Fruit fly (Drosophila melanogaster) whole organism, pupa: Measurements from ENCODE around the gene Glt.

ENCODE experiments used
- CG10348 ChIP-seq: fragments of 200-800 bp; sonication (Bioruptor generic); IDR thresholded peaks from 2 replicates; pipeline ENCODE4 v1.3.6; 2022; ENCODE audit warnings: missing biosample characterization, missing genetic modification characterization
- CG12605 ChIP-seq: fragments of 200-800 bp; sonication (Bioruptor generic); IDR thresholded peaks from 2 replicates; pipeline ENCODE4 v1.3.6; 2022; ENCODE audit warnings: missing biosample characterization, missing genetic modification characterization
- CG13204 ChIP-seq: fragments of 200-800 bp; sonication (Bioruptor generic); optimal IDR thresholded peaks from 2 replicates; lab custom pipeline; 2018; ENCODE audit warnings: missing biosample characterization, mild to moderate bottlenecking, missing genetic modification characterization, moderate library complexity
- CG14655 ChIP-seq: fragments of 200-800 bp; sonication (Bioruptor generic); optimal IDR thresholded peaks from 3 replicates; lab custom pipeline; 2017; ENCODE audit warnings: mild to moderate bottlenecking, missing biosample characterization, missing genetic modification reagents, missing genetic modification characterization
- CG15710 ChIP-seq: fragments of 200-800 bp; sonication (Bioruptor generic); optimal IDR thresholded peaks from 2 replicates; lab custom pipeline; 2018; ENCODE audit warnings: missing biosample characterization, mild to moderate bottlenecking, missing genetic modification characterization, moderate library complexity
- CG17806 ChIP-seq: fragments of 200-800 bp; sonication (Bioruptor generic); optimal IDR thresholded peaks from 2 replicates; lab custom pipeline; 2018; ENCODE audit warnings: missing biosample characterization, mild to moderate bottlenecking, missing genetic modification characterization, moderate library complexity
- CG32121 ChIP-seq: fragments of 200-800 bp; sonication (Bioruptor generic); IDR thresholded peaks from 2 replicates; pipeline ENCODE4 v1.3.6; 2022; ENCODE audit warnings: missing biosample characterization, missing genetic modification characterization
- CG34367 ChIP-seq: fragments of 200-800 bp; sonication (Bioruptor generic); optimal IDR thresholded peaks from 2 replicates; lab custom pipeline; 2018; ENCODE audit warnings: missing biosample characterization, mild to moderate bottlenecking, missing genetic modification characterization
- CG4496 ChIP-seq: fragments of 200-800 bp; sonication (Bioruptor generic); IDR thresholded peaks from 3 replicates; pipeline ENCODE4 v1.3.6; 2022; ENCODE audit warnings: missing biosample characterization, missing genetic modification characterization
- CG8159 ChIP-seq: fragments of 200-800 bp; sonication (Bioruptor generic); optimal IDR thresholded peaks from 3 replicates; lab custom pipeline; 2018; ENCODE audit warnings: missing biosample characterization, mild to moderate bottlenecking, missing genetic modification characterization, moderate library complexity
- CG8301 ChIP-seq: fragments of 200-800 bp; sonication (Bioruptor generic); optimal IDR thresholded peaks from 2 replicates; lab custom pipeline; 2018; ENCODE audit warnings: missing biosample characterization, mild to moderate bottlenecking, missing genetic modification characterization
- CG9948 ChIP-seq: fragments of 200-800 bp; sonication (Bioruptor generic); optimal IDR thresholded peaks from 2 replicates; lab custom pipeline; 2018; ENCODE audit warnings: missing biosample characterization, mild to moderate bottlenecking, missing genetic modification characterization, moderate library complexity
- D1 ChIP-seq: fragments of 200-800 bp; sonication (Bioruptor generic); optimal IDR thresholded peaks from 2 replicates; lab custom pipeline; 2018; ENCODE audit warnings: missing biosample characterization, mild to moderate bottlenecking, missing genetic modification characterization, moderate library complexity
- EcR ChIP-seq: fragments of 200-800 bp; sonication (Bioruptor generic); optimal IDR thresholded peaks from 3 replicates; lab custom pipeline; 2019; ENCODE audit warnings: missing biosample characterization, missing genetic modification characterization, mild to moderate bottlenecking, moderate library complexity, missing genetic modification reagents
- Ets98B ChIP-seq: fragments of 200-800 bp; sonication (Bioruptor generic); IDR thresholded peaks from 2 replicates; pipeline ENCODE4 v1.3.6; 2022; ENCODE audit warnings: missing biosample characterization, missing genetic modification characterization
- Pif1A ChIP-seq: fragments of 200-800 bp; sonication (Bioruptor generic); optimal IDR thresholded peaks from 3 replicates; lab custom pipeline; 2016; ENCODE audit warnings: missing biosample characterization, missing genetic modification characterization
- Snoo ChIP-seq: fragments of 200-800 bp; sonication (Bioruptor generic); optimal IDR thresholded peaks from 3 replicates; lab custom pipeline; 2017; ENCODE audit warnings: missing biosample characterization, mild to moderate bottlenecking, missing genetic modification characterization, inconsistent platforms
- fd96Ca ChIP-seq: fragments of 200-800 bp; sonication (Bioruptor generic); IDR thresholded peaks from 3 replicates; pipeline ENCODE4 v1.3.6; 2022; ENCODE audit warnings: missing biosample characterization, missing genetic modification characterization
- gl ChIP-seq: fragments of 200-800 bp; sonication (Bioruptor generic); optimal IDR thresholded peaks from 2 replicates; lab custom pipeline; 2018; ENCODE audit warnings: missing biosample characterization, mild to moderate bottlenecking, missing genetic modification characterization
- rn ChIP-seq: fragments of 200-800 bp; sonication (Bioruptor generic); IDR thresholded peaks from 2 replicates; pipeline ENCODE4 v1.3.6; 2022; ENCODE audit warnings: missing biosample characterization, missing genetic modification characterization

The Glt gene

dm6 chr2L:8672278-8672748 is at the start of gene Glt:
Gene Glt (plus strand): TSS chr2L:8672698.
- TF ChIP-seq CG32121 (GFP tag; lab: Robert Waterston, UW) (no peak; the same call in 1 of the 2 replicates), EcR (GFP tag; lab: Kevin White, UChicago) (no peak), D1 (tag; lab: Kevin White, UChicago) (no peak), rn (GFP tag; lab: Robert Waterston, UW) (no peak), CG15710 (tag; lab: Kevin White, UChicago) (no peak), CG34367 (no peak), Ets98B (GFP tag; lab: Robert Waterston, UW) (no peak), CG10348 (no peak), CG14655 (GFP tag; lab: Kevin White, UChicago) (peak; percentile 49), CG8159 (tag; lab: Kevin White, UChicago) (peak; percentile 79), CG8301 (tag; lab: Kevin White, UChicago) (no peak), CG13204 (GFP tag; lab: Kevin White, UChicago) (no peak), Snoo (tag; lab: Kevin White, UChicago) (no peak), CG17806 (tag; lab: Kevin White, UChicago) (no peak), CG12605 (GFP tag; lab: Robert Waterston, UW) (no peak), Pif1A (GFP tag; lab: Kevin White, UChicago) (peak; percentile 41), CG9948 (tag; lab: Kevin White, UChicago) (no peak)

DNA sequence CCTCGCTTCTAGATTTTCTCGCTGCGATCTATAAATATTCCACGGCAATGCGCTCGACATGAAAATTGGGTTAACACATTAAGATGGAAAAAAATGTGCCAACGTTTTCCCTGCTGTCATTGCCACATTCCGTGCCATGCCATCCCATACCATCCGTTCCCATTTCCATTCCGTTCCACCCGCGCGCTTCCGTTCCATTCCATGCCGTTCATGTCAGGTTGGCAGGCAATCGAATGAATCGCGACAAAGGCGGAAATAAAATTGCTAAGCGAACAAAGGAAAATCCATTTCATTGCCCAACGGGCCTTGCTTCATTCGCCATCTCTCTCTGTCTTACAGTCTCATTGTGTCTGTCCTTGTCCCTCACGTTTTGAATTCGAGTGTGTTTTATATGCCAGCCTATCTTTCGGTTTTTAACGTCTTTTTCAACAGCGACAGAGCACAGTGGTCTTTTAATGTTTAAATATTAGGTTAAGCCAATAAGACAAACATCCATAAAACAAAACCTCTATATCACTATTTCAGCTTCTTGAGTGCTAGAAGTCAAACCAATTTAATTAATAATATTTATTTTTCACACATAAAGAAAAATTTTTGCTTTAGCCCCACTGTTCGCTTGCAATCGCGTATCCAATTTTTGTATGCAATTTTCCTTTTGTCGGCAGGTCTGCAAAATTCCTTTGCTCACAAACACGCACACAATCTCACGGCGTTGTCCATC is 38.7 kb upstream of the Glt start:
- TF ChIP-seq CG10348 (no peak), CG15710 (tag; lab: Kevin White, UChicago) (no peak), Snoo (tag; lab: Kevin White, UChicago) (no peak), gl (tag; lab: Kevin White, UChicago) (no peak), CG17806 (tag; lab: Kevin White, UChicago) (no peak), CG8301 (tag; lab: Kevin White, UChicago) (no peak), Pif1A (GFP tag; lab: Kevin White, UChicago) (peak; percentile 14), Ets98B (GFP tag; lab: Robert Waterston, UW) (no peak), CG34367 (peak; percentile 11), CG13204 (GFP tag; lab: Kevin White, UChicago) (no peak), CG14655 (GFP tag; lab: Kevin White, UChicago) (peak; percentile 25), D1 (tag; lab: Kevin White, UChicago) (no peak), EcR (GFP tag; lab: Kevin White, UChicago) (no peak), CG32121 (GFP tag; lab: Robert Waterston, UW) (no peak), CG8159 (tag; lab: Kevin White, UChicago) (peak; percentile 41), CG4496 (GFP tag; lab: Robert Waterston, UW) (peak; percentile 55; the same call in 1 of the 3 replicates), CG12605 (GFP tag; lab: Robert Waterston, UW) (no peak)

- TF ChIP-seq Ets98B (GFP tag; lab: Robert Waterston, UW) (no peak), CG17806 (tag; lab: Kevin White, UChicago) (no peak)
Measured at dm6 chr2L:8659549-8659948, 12.9 kb upstream of the Glt start.

dm6 chr2L:8678955-8679354 is 6.5 kb downstream of the Glt start:
- TF ChIP-seq CG12605 (GFP tag; lab: Robert Waterston, UW) (no peak), CG32121 (GFP tag; lab: Robert Waterston, UW) (no peak)

dm6 chr2L:8679712-8680111 is 7.2 kb downstream of the Glt start, which contains the start of gene CG9287:
Gene CG9287 (minus strand): TSS chr2L:8679812.
- TF ChIP-seq EcR (GFP tag; lab: Kevin White, UChicago) (no peak), CG32121 (GFP tag; lab: Robert Waterston, UW) (no peak), CG17806 (tag; lab: Kevin White, UChicago) (no peak), CG13204 (GFP tag; lab: Kevin White, UChicago) (no peak), CG10348 (no peak), D1 (tag; lab: Kevin White, UChicago) (no peak), CG8159 (tag; lab: Kevin White, UChicago) (no peak), Ets98B (GFP tag; lab: Robert Waterston, UW) (no peak), CG12605 (GFP tag; lab: Robert Waterston, UW) (no peak), rn (GFP tag; lab: Robert Waterston, UW) (no peak), CG34367 (no peak), CG4496 (GFP tag; lab: Robert Waterston, UW) (no peak), CG15710 (tag; lab: Kevin White, UChicago) (no peak), Snoo (tag; lab: Kevin White, UChicago) (no peak), fd96Ca (GFP tag; lab: Robert Waterston, UW) (no peak), Pif1A (GFP tag; lab: Kevin White, UChicago) (no peak), gl (tag; lab: Kevin White, UChicago) (no peak)
- TF ChIP-seq, all 21 proteins: peak for 0
